Fruit fly (Drosophila melanogaster): Measurements from ENCODE around the gene CG3603.

- TF ChIP-seq Hr96 (GFP tag; optimal IDR thresholded peaks at IDR 0.05) (no peak), tj (GFP tag; optimal IDR thresholded peaks at IDR 0.05) (no peak), kay (GFP tag; ENCODE audit: borderline replicate concordance) (no peak), CG5204 (GFP tag; optimal IDR thresholded peaks at IDR 0.05) (no peak), CG14711 (tag; optimal IDR thresholded peaks at IDR 0.05) (no peak), pad (GFP tag; optimal IDR thresholded peaks at IDR 0.05) (no peak), cnc (optimal IDR thresholded peaks at IDR 0.05) (no peak), Mnt (GFP tag; optimal IDR thresholded peaks at IDR 0.05) (no peak), CG12768 (GFP tag; optimal IDR thresholded peaks at IDR 0.05) (no peak), Clk (GFP tag; optimal IDR thresholded peaks at IDR 0.05) (no peak)
These were observed 16.9 kb downstream of the CG3603 start for dm6 chrX:2964678-2965231.
